Worm (Caenorhabditis elegans) whole organism, L3 larva: ENCODE data around the gene lin-3.

Experiments used
- ama-1 ChIP-seq: fragments of 150-350 bp; optimal IDR thresholded peaks from 2 replicates; lab custom pipeline; 2018
- ceh-82 ChIP-seq: fragments of 150-350 bp; optimal IDR thresholded peaks from 2 replicates; lab custom pipeline; 2014; ENCODE audit warnings: missing biosample characterization, missing genetic modification characterization
- nhr-11 ChIP-seq: fragments of 150-350 bp; optimal IDR thresholded peaks from 2 replicates; lab custom pipeline; 2014; ENCODE audit warnings: missing biosample characterization, missing genetic modification characterization
- skn-1 ChIP-seq: fragments of 150-350 bp; optimal IDR thresholded peaks from 2 replicates; lab custom pipeline; 2014; ENCODE audit warnings: missing biosample characterization, missing genetic modification characterization

DNA sequence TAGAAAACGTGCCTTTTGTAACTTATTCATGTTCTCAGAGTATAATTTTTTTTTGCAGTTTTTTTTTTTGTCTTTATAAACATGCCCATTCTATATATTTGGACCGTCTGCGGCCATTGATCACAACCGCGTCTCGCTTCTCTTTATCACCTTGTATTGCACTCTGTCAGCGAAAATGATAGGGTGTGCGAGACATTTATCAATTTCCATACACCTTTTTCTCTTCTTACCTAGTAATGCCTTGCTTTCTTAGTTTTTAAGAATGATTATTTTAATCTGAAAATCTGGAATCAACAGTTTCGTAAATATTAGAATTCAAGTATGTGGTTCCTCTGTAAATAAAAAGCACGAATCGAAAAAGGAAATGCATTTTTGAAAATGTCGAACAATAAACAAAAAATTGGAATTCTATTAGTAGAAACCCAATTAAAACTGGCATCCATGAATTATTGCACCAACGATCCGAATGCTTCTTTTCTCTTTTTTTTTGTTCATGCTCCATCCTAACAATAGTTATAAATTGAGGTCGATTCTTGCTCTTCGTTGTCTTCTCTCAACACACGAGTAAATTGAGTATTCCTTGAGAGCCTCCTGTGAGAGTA, 16.9 kb upstream of the lin-3 start:
- no peak for TF ChIP-seq skn-1
- no peak for TF ChIP-seq nhr-11
- no peak for TF ChIP-seq ceh-82 (tag; lab: Kevin White, UChicago)
- no peak for TF ChIP-seq ama-1 (lab: Kevin White, UChicago)
